Worm (Caenorhabditis elegans): ENCODE results near the gene oac-53.

DNA sequence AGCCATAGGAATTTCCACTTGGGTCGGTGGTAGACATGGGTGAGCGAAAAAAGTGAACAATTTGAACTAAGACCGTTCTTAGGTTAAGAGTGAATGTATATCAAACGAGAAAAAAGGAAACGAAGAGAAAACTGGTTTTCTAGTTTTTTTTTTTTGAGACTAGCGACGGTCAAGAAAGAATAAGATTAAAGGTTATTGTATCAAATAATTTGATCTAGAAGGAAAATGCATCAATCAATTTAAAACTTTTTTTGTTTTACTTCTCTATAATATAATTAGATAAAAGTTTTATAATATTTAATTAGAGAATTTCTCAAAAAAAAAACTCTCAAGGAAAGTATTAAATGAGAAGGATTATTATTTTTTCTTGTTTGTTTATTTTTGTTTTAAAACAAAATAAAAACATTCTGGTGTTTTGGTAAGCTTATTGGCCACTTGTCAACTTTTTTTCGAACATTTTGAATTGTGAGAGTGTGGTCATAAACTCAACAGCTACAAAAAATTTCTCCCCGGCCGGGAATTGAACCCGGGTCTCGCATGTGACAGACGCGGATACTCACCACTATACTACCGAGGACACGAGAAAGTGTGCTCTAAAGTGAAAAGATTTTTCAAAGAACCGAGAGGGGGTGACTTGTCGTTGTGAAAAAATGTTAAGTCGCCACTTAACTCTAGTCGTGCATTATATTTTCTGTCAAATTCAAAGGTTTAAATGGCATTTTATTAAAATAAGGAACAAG lies 17.6 kb upstream of the oac-53 start, which contains the start of gene W06G6.17:
- no peak for TF ChIP-seq nhr-12 (tag; optimal IDR thresholded peaks at IDR 0.05)
- TF ChIP-seq sea-2 (GFP tag; optimal IDR thresholded peaks at IDR 0.05): no peak
- TF ChIP-seq mdl-1 (tag; optimal IDR thresholded peaks at IDR 0.05): no peak
- TF ChIP-seq jun-1 (tag; optimal IDR thresholded peaks at IDR 0.05): no peak
- no peak for TF ChIP-seq nhr-28 (tag; optimal IDR thresholded peaks at IDR 0.05)
- no peak for TF ChIP-seq pha-4 (tag; optimal IDR thresholded peaks at IDR 0.05)
- no peak for TF ChIP-seq ama-1 (optimal IDR thresholded peaks at IDR 0.05)
- no peak for TF ChIP-seq fkh-10 (GFP tag; optimal IDR thresholded peaks at IDR 0.05)
- TF ChIP-seq pqm-1 (tag; optimal IDR thresholded peaks at IDR 0.05): no peak
- no peak for TF ChIP-seq nhr-237 (tag; optimal IDR thresholded peaks at IDR 0.05)
- no peak for TF ChIP-seq unc-62 (GFP tag; optimal IDR thresholded peaks at IDR 0.05)
